Fruit fly (Drosophila melanogaster) whole organism, wandering third instar larva: Measurements from ENCODE around the gene Cdk2.

Experiments
- Abd-B ChIP-seq: fragments of >200 bp; optimal IDR thresholded peaks from 2 replicates; lab custom pipeline; 2017; ENCODE audit warnings: missing biosample characterization, missing genetic modification characterization
- CG32264 ChIP-seq: fragments of 200-800 bp; sonication (Bioruptor generic); optimal IDR thresholded peaks from 2 replicates; lab custom pipeline; 2016; ENCODE audit warnings: missing biosample characterization, missing genetic modification characterization
- CG9705 ChIP-seq: fragments of 200-800 bp; sonication (Bioruptor generic); optimal IDR thresholded peaks from 2 replicates; lab custom pipeline; 2018; ENCODE audit warnings: missing biosample characterization, mild to moderate bottlenecking, missing genetic modification characterization
- CrebA ChIP-seq: fragments of 200-800 bp; sonication (Bioruptor generic); optimal IDR thresholded peaks from 2 replicates; lab custom pipeline; 2016; ENCODE audit warnings: missing biosample characterization, mild to moderate bottlenecking, missing genetic modification characterization, borderline replicate concordance
- Dfd ChIP-seq: fragments of >200 bp; optimal IDR thresholded peaks from 2 replicates; lab custom pipeline; 2017; ENCODE audit warnings: missing biosample characterization, missing genetic modification characterization
- Dif ChIP-seq: fragments of 200-275, 200-300 bp; sonication (Bioruptor generic); optimal IDR thresholded peaks from 2 replicates; lab custom pipeline; 2018; ENCODE audit warnings: missing biosample characterization, missing genetic modification characterization; ENCODE audit not compliant: partially characterized antibody
- GATAd ChIP-seq: sonication (Bioruptor generic); optimal IDR thresholded peaks from 2 replicates; lab custom pipeline; 2016; ENCODE audit warnings: missing biosample characterization, missing genetic modification characterization
- HLH106 ChIP-seq: fragments of 200-800 bp; optimal IDR thresholded peaks from 3 replicates; lab custom pipeline; 2019; ENCODE audit warnings: missing biosample characterization, mild to moderate bottlenecking, missing genetic modification characterization, moderate library complexity
- Hnf4 ChIP-seq: fragments of 200-800 bp; sonication (Bioruptor generic); optimal IDR thresholded peaks from 2 replicates; lab custom pipeline; 2016; ENCODE audit warnings: missing biosample characterization, mild to moderate bottlenecking, missing genetic modification characterization
- Hr78 ChIP-seq: fragments of >200 bp; optimal IDR thresholded peaks from 2 replicates; lab custom pipeline; 2017; ENCODE audit warnings: missing biosample characterization, missing genetic modification characterization
- Hr83 ChIP-seq: fragments of 200-300 bp; sonication (Bioruptor generic); optimal IDR thresholded peaks from 2 replicates; lab custom pipeline; 2016; ENCODE audit warnings: missing biosample characterization, mild to moderate bottlenecking, missing genetic modification characterization, moderate library complexity; ENCODE audit not compliant: poor library complexity, severe bottlenecking
- Jra ChIP-seq: sonication (Bioruptor generic); optimal IDR thresholded peaks from 2 replicates; lab custom pipeline; 2016; ENCODE audit warnings: missing biosample characterization, missing genetic modification characterization
- Mio ChIP-seq: sonication (Bioruptor generic); optimal IDR thresholded peaks from 2 replicates; lab custom pipeline; 2016; ENCODE audit warnings: missing biosample characterization, missing genetic modification characterization
- Myc ChIP-seq: fragments of >200 bp; optimal IDR thresholded peaks from 2 replicates; lab custom pipeline; 2017
- N ChIP-seq: fragments of >200 bp; optimal IDR thresholded peaks from 2 replicates; lab custom pipeline; 2018; ENCODE audit warnings: missing biosample characterization, missing external identifiers, missing genetic modification characterization
- OdsH ChIP-seq: fragments of 200-800 bp; sonication (Bioruptor generic); optimal IDR thresholded peaks from 2 replicates; lab custom pipeline; 2016; ENCODE audit warnings: missing biosample characterization, mild to moderate bottlenecking, missing genetic modification characterization
- Rel ChIP-seq, 2 experiments: fragments of 200-800 bp; sonication (Bioruptor generic) in 1 of 2; optimal IDR thresholded peaks; 2 replicates in 1 of 2; 3 replicates in 1 of 2; lab custom pipeline; 2016 to 2019; ENCODE audit warnings: mild to moderate bottlenecking in 2 of 2, missing biosample characterization in 2 of 2, missing genetic modification characterization in 2 of 2, moderate library complexity in 1 of 2
- Sp1 ChIP-seq: fragments of 200-800 bp; sonication (Bioruptor generic); optimal IDR thresholded peaks from 3 replicates; lab custom pipeline; 2019; ENCODE audit warnings: missing biosample characterization, mild to moderate bottlenecking, missing genetic modification characterization, moderate library complexity
- Vsx2 ChIP-seq: fragments of 200-300, 225-300 bp; sonication (Bioruptor generic); optimal IDR thresholded peaks from 2 replicates; lab custom pipeline; 2018; ENCODE audit warnings: missing biosample characterization, missing genetic modification characterization; ENCODE audit not compliant: partially characterized antibody
- br ChIP-seq: fragments of 200-800 bp; sonication (Bioruptor generic); optimal IDR thresholded peaks from 2 replicates; lab custom pipeline; 2016; ENCODE audit warnings: missing biosample characterization, missing genetic modification characterization
- brk ChIP-seq: fragments of 200-800 bp; sonication (Bioruptor generic); optimal IDR thresholded peaks from 2 replicates; lab custom pipeline; 2016; ENCODE audit warnings: missing biosample characterization, mild to moderate bottlenecking, missing genetic modification characterization
- dl ChIP-seq, 2 experiments: fragments of 175-275, 200-275 bp in 1 of 2; fragments of 200-275 bp in 1 of 2; sonication (Bioruptor generic); optimal IDR thresholded peaks; lab custom pipeline; 2018; ENCODE audit warnings: mild to moderate bottlenecking in 2 of 2, missing biosample characterization in 2 of 2, missing genetic modification characterization in 2 of 2, moderate library complexity in 2 of 2; ENCODE audit not compliant: partially characterized antibody in 2 of 2, insufficient read depth in 1 of 2
- dmrt93B ChIP-seq: fragments of 200-800 bp; sonication (Bioruptor generic); optimal IDR thresholded peaks from 2 replicates; lab custom pipeline; 2018; ENCODE audit warnings: missing biosample characterization, mild to moderate bottlenecking, missing genetic modification characterization
- dsf ChIP-seq: sonication (Bioruptor generic); optimal IDR thresholded peaks from 2 replicates; lab custom pipeline; 2016; ENCODE audit warnings: missing biosample characterization, missing genetic modification characterization, borderline replicate concordance
- ey ChIP-seq: fragments of 200-800 bp; sonication (Bioruptor generic); optimal IDR thresholded peaks from 2 replicates; lab custom pipeline; 2016; ENCODE audit warnings: missing biosample characterization, missing genetic modification characterization
- foxo ChIP-seq, 2 experiments: fragments of 200-800 bp; sonication (Bioruptor generic); optimal IDR thresholded peaks; 2 replicates in 1 of 2; 3 replicates in 1 of 2; lab custom pipeline; 2016 to 2017; ENCODE audit warnings: missing biosample characterization in 2 of 2, missing genetic modification characterization in 2 of 2
- fru ChIP-seq: fragments of 200-800 bp; sonication (Bioruptor generic); optimal IDR thresholded peaks from 3 replicates; lab custom pipeline; 2016; ENCODE audit warnings: missing biosample characterization, mild to moderate bottlenecking, missing genetic modification characterization
- h ChIP-seq: fragments of 200-800 bp; sonication (Bioruptor generic); optimal IDR thresholded peaks from 3 replicates; lab custom pipeline; 2016; ENCODE audit warnings: missing biosample characterization, mild to moderate bottlenecking, missing genetic modification characterization
- jim ChIP-seq: fragments of 175-275, 200-325 bp; sonication (Bioruptor generic); optimal IDR thresholded peaks from 2 replicates; lab custom pipeline; 2016; ENCODE audit warnings: missing biosample characterization, mild to moderate bottlenecking, missing genetic modification characterization
- lola ChIP-seq: fragments of >200 bp; optimal IDR thresholded peaks from 2 replicates; lab custom pipeline; 2017; ENCODE audit warnings: missing biosample characterization, missing genetic modification characterization
- pan ChIP-seq: fragments of >200 bp; optimal IDR thresholded peaks from 2 replicates; lab custom pipeline; 2017
- psq ChIP-seq: fragments of 200-800 bp; sonication (Bioruptor generic); optimal IDR thresholded peaks from 3 replicates; lab custom pipeline; 2017; ENCODE audit warnings: missing biosample characterization, mild to moderate bottlenecking, missing genetic modification characterization, moderate library complexity
- rgr ChIP-seq: fragments of 200-800 bp; sonication (Bioruptor generic); optimal IDR thresholded peaks from 3 replicates; lab custom pipeline; 2016; ENCODE audit warnings: missing biosample characterization, mild to moderate bottlenecking, missing genetic modification characterization
- sage ChIP-seq: fragments of 200-800 bp; sonication (Bioruptor generic); optimal IDR thresholded peaks from 2 replicates; lab custom pipeline; 2016; ENCODE audit warnings: missing biosample characterization, mild to moderate bottlenecking, missing genetic modification characterization
- sv ChIP-seq: fragments of 200-800 bp; sonication (Bioruptor generic); optimal IDR thresholded peaks from 3 replicates; lab custom pipeline; 2016; ENCODE audit warnings: missing biosample characterization, missing genetic modification characterization
- tai ChIP-seq: sonication (Bioruptor generic); optimal IDR thresholded peaks from 2 replicates; lab custom pipeline; 2016; ENCODE audit warnings: missing biosample characterization, missing genetic modification characterization
- usp ChIP-seq: fragments of >200 bp; optimal IDR thresholded peaks from 2 replicates; lab custom pipeline; 2017; ENCODE audit warnings: missing biosample characterization, missing genetic modification characterization
- woc ChIP-seq: sonication (Bioruptor generic); optimal IDR thresholded peaks from 2 replicates; lab custom pipeline; 2016; ENCODE audit warnings: missing biosample characterization, mild to moderate bottlenecking, missing genetic modification characterization

Cdk2 gene

dm6 chr3R:20779545-20779944 is 44.1 kb downstream of the Cdk2 start:
- TF ChIP-seq jim (GFP tag; lab: Kevin White, UChicago) (no peak), dl (GFP tag; optimal IDR thresholded peaks at IDR 0.05; lab: Kevin White, UChicago; ENCODE audit: insufficient read depth in 1 of 2, partially characterized antibody in 2 of 2) (no peak), sv (GFP tag; lab: Kevin White, UChicago) (no peak), Dif (GFP tag; lab: Kevin White, UChicago) (no peak), N (GFP tag; lab: Kevin White, UChicago) (no peak), Hr78 (no peak), Sp1 (GFP tag; lab: Kevin White, UChicago) (no peak), Hr83 (GFP tag; lab: Kevin White, UChicago) (no peak)

- TF ChIP-seq Hr83 (GFP tag; lab: Kevin White, UChicago) (peak; percentile 44), br (GFP tag; lab: Kevin White, UChicago) (peak; percentile 36), N (GFP tag; lab: Kevin White, UChicago) (no peak), woc (GFP tag; lab: Kevin White, UChicago) (peak; percentile 3), foxo (GFP tag; optimal IDR thresholded peaks at IDR 0.05; lab: Kevin White, UChicago) (peak in 1 of 2 experiments; percentile 6), usp (no peak), CrebA (GFP tag; lab: Kevin White, UChicago) (peak; percentile 55), tai (GFP tag; lab: Kevin White, UChicago) (no peak), Dif (GFP tag; lab: Kevin White, UChicago) (peak; percentile 70), CG9705 (GFP tag; lab: Kevin White, UChicago) (no peak), Vsx2 (GFP tag; lab: Kevin White, UChicago) (peak; percentile 33), jim (GFP tag; lab: Kevin White, UChicago) (no peak), Myc (lab: Kevin White, UChicago) (no peak), sv (GFP tag; lab: Kevin White, UChicago) (no peak), pan (lab: Kevin White, UChicago) (no peak), Jra (GFP tag; lab: Kevin White, UChicago) (peak; percentile 31), rgr (GFP tag; lab: Kevin White, UChicago) (peak; percentile 42), Abd-B (GFP tag; lab: Kevin White, UChicago) (no peak), Rel (GFP tag; optimal IDR thresholded peaks at IDR 0.05; lab: Kevin White, UChicago) (peak; percentile 53), Rel (tag; optimal IDR thresholded peaks at IDR 0.05; lab: Kevin White, UChicago) (peak; percentile 58), lola (GFP tag; lab: Kevin White, UChicago) (no peak), GATAd (GFP tag; lab: Kevin White, UChicago) (no peak), h (GFP tag; lab: Kevin White, UChicago) (peak; percentile 43), sage (GFP tag; lab: Kevin White, UChicago) (peak; percentile 21), ey (GFP tag; lab: Kevin White, UChicago) (peak; percentile 7), Hnf4 (GFP tag; lab: Kevin White, UChicago) (peak; percentile 3), fru (GFP tag; lab: Kevin White, UChicago) (peak; percentile 59), dl (GFP tag; optimal IDR thresholded peaks at IDR 0.05; lab: Kevin White, UChicago; ENCODE audit: insufficient read depth in 1 of 2, partially characterized antibody in 2 of 2) (no peak), Hr78 (no peak), psq (GFP tag; lab: Kevin White, UChicago) (peak; percentile 65), Dfd (GFP tag; lab: Kevin White, UChicago) (no peak), Mio (GFP tag; lab: Kevin White, UChicago) (no peak), HLH106 (no peak), dsf (peak; percentile 17), OdsH (no peak), Sp1 (GFP tag; lab: Kevin White, UChicago) (peak; percentile 50)
These were observed 44.5 kb downstream of the Cdk2 start for dm6 chr3R:20779969-20780368.

DNA sequence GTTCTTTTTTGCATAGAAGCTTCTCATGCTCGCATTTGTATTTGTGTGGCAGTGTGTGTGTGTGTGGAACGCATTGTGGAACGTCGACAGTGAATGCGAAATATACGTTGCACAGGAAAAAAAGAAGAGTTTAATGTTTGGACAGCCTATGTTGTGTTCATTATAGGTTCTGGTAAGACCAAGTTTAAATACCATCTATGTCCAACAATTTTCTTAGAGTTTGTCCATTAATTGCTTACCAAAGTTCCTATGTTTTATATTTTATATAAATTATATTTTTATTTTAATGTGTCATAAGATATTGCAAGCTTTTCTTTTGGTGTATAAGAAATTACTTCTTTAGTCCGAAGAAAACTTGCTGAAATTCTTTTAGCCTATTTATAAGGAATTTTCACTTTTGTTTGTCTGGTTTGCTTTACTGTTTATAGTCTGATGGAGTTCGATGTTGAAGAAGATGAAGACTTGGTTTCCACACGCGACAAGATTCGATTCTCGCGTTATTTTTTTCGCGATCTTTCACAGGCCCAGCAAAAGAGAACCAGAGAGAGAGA is 46.8 kb downstream of the Cdk2 start:
- TF ChIP-seq usp (no peak), Myc (lab: Kevin White, UChicago) (no peak), woc (GFP tag; lab: Kevin White, UChicago) (peak; percentile 48), Vsx2 (GFP tag; lab: Kevin White, UChicago) (no peak), OdsH (peak; percentile 71), N (GFP tag; lab: Kevin White, UChicago) (no peak), h (GFP tag; lab: Kevin White, UChicago) (peak; percentile 78), fru (GFP tag; lab: Kevin White, UChicago) (peak; percentile 82), Sp1 (GFP tag; lab: Kevin White, UChicago) (peak; percentile 89), Hr83 (GFP tag; lab: Kevin White, UChicago) (no peak), br (GFP tag; lab: Kevin White, UChicago) (peak; percentile 58), pan (lab: Kevin White, UChicago) (no peak), brk (GFP tag; lab: Kevin White, UChicago) (no peak), Dfd (GFP tag; lab: Kevin White, UChicago) (no peak), Abd-B (GFP tag; lab: Kevin White, UChicago) (no peak), dl (GFP tag; optimal IDR thresholded peaks at IDR 0.05; lab: Kevin White, UChicago; ENCODE audit: insufficient read depth in 1 of 2, partially characterized antibody in 2 of 2) (no peak), rgr (GFP tag; lab: Kevin White, UChicago) (peak; percentile 91), Hnf4 (GFP tag; lab: Kevin White, UChicago) (peak; percentile 6), CG9705 (GFP tag; lab: Kevin White, UChicago) (peak; percentile 67), CG32264 (GFP tag; lab: Kevin White, UChicago) (no peak), ey (GFP tag; lab: Kevin White, UChicago) (peak; percentile 72), Hr78 (no peak), Rel (GFP tag; optimal IDR thresholded peaks at IDR 0.05; lab: Kevin White, UChicago) (no peak), Rel (tag; optimal IDR thresholded peaks at IDR 0.05; lab: Kevin White, UChicago) (peak; percentile 36), Mio (GFP tag; lab: Kevin White, UChicago) (no peak), dsf (no peak), psq (GFP tag; lab: Kevin White, UChicago) (peak; percentile 79), lola (GFP tag; lab: Kevin White, UChicago) (no peak), dmrt93B (peak; percentile 82), CrebA (GFP tag; lab: Kevin White, UChicago) (no peak), sage (GFP tag; lab: Kevin White, UChicago) (peak; percentile 56), GATAd (GFP tag; lab: Kevin White, UChicago) (no peak)
